Worm (Caenorhabditis elegans): ENCODE measurements around the gene psmd-9.

The psmd-9 gene

ce11 chrII:6901795-6902194 lies at the start of gene psmd-9:
psmd-9 (plus strand) TSS chrII:6902095.
- no peak for TF ChIP-seq dve-1 (tag; optimal IDR thresholded peaks at IDR 0.05; ENCODE audit: insufficient read depth)
- no peak for TF ChIP-seq T20F7.1 (GFP tag; optimal IDR thresholded peaks at IDR 0.05)
- TF ChIP-seq sdz-12 (GFP tag; optimal IDR thresholded peaks at IDR 0.05): no peak
- no peak for TF ChIP-seq Y75B8A.6 (GFP tag; IDR thresholded peaks at IDR 0.05)
- TF ChIP-seq pha-4 (GFP tag; IDR thresholded peaks at IDR 0.05): no peak
- TF ChIP-seq pha-4 (tag; optimal IDR thresholded peaks at IDR 0.05): no peak
- no peak for TF ChIP-seq F49E8.2 (tag; optimal IDR thresholded peaks at IDR 0.05; ENCODE audit: borderline replicate concordance)
- no peak for TF ChIP-seq ceh-82 (tag; optimal IDR thresholded peaks at IDR 0.05)
- no peak for TF ChIP-seq ceh-32 (tag; optimal IDR thresholded peaks at IDR 0.05; ENCODE audit: poor library complexity)
- TF ChIP-seq aha-1 (tag): no peak
- no peak for TF ChIP-seq lin-39 (tag; optimal IDR thresholded peaks at IDR 0.05)
- TF ChIP-seq rbr-2 (tag; optimal IDR thresholded peaks at IDR 0.05): no peak

- TF ChIP-seq mxl-3 (GFP tag; optimal IDR thresholded peaks at IDR 0.05) (peak; percentile 64), php-3 (GFP tag; IDR thresholded peaks at IDR 0.05) (peak; percentile 60), duxl-1 (tag; optimal IDR thresholded peaks at IDR 0.05; ENCODE audit: poor library complexity) (peak; percentile 70), nhr-48 (tag; optimal IDR thresholded peaks at IDR 0.05) (peak; percentile 66), nhr-42 (GFP tag; IDR thresholded peaks at IDR 0.05) (peak; percentile 75), lin-38 (GFP tag; IDR thresholded peaks at IDR 0.05) (peak; percentile 68), spr-1 (tag; optimal IDR thresholded peaks at IDR 0.05) (peak; percentile 62), attf-4 (tag; optimal IDR thresholded peaks at IDR 0.05) (no peak), fkh-10 (GFP tag; optimal IDR thresholded peaks at IDR 0.05) (peak; percentile 17), dpl-1 (GFP tag; optimal IDR thresholded peaks at IDR 0.05) (peak; percentile 18), unc-62 (GFP tag; optimal IDR thresholded peaks at IDR 0.05 in 1 of 2) (peak in 1 of 2 experiments; percentile 1), unc-62 (tag; optimal IDR thresholded peaks at IDR 0.05) (no peak), F10B5.3 (tag; optimal IDR thresholded peaks at IDR 0.05) (no peak), ceh-32 (tag; optimal IDR thresholded peaks at IDR 0.05; ENCODE audit: poor library complexity) (no peak), hlh-30 (tag; optimal IDR thresholded peaks at IDR 0.05; ENCODE audit: insufficient read depth) (peak; percentile 34), mdt-29 (GFP tag; IDR thresholded peaks at IDR 0.05) (peak; percentile 65; the same call in 1 of the 2 replicates), lsy-2 (tag; optimal IDR thresholded peaks at IDR 0.05) (peak; percentile 9 to 58), F37D6.2 (tag; optimal IDR thresholded peaks at IDR 0.05) (peak; percentile 39), tag-97 (GFP tag; IDR thresholded peaks at IDR 0.05) (no peak), tra-1 (GFP tag; IDR thresholded peaks at IDR 0.05) (peak; percentile 62; the same call in 1 of the 2 replicates), T20F7.1 (GFP tag; optimal IDR thresholded peaks at IDR 0.05) (no peak), Y5F2A.4 (GFP tag; optimal IDR thresholded peaks at IDR 0.05) (peak; percentile 14), gei-8 (GFP tag; optimal IDR thresholded peaks at IDR 0.05) (peak; percentile 74), F26F4.8 (GFP tag; conservative IDR thresholded peaks at IDR 0.05) (peak; percentile 56; the same call in 1 of the 2 replicates), mdl-1 (tag; optimal IDR thresholded peaks at IDR 0.05) (peak in 1 of 2 experiments; percentile 28), rbr-2 (tag; optimal IDR thresholded peaks at IDR 0.05) (peak; percentile 80), hmg-1.1 (GFP tag; IDR thresholded peaks at IDR 0.05) (peak; percentile 89), Y48G9A.11 (GFP tag; IDR thresholded peaks at IDR 0.05) (peak; percentile 67), nhr-10 (tag; optimal IDR thresholded peaks at IDR 0.05) (no peak), pha-4 (GFP tag; IDR thresholded peaks at IDR 0.05) (peak; percentile 69), pha-4 (tag; optimal IDR thresholded peaks at IDR 0.05) (no peak), lin-1 (GFP tag; IDR thresholded peaks at IDR 0.05) (no peak; the same call in 1 of the 2 replicates), Y105C5A.15 (GFP tag; IDR thresholded peaks at IDR 0.05) (peak; percentile 73), set-16 (GFP tag; IDR thresholded peaks at IDR 0.05) (peak; percentile 65), dmd-6 (GFP tag; IDR thresholded peaks at IDR 0.05) (peak; percentile 77), arid-1 (GFP tag; conservative IDR thresholded peaks at IDR 0.05) (peak; percentile 77), unc-39 (tag; optimal IDR thresholded peaks at IDR 0.05) (no peak), D1046.2 (GFP tag; IDR thresholded peaks at IDR 0.05) (peak; percentile 60; the same call in 1 of the 2 replicates), ceh-28 (tag; optimal IDR thresholded peaks at IDR 0.05) (no peak), mes-2 (tag; optimal IDR thresholded peaks at IDR 0.05; ENCODE audit: poor library complexity, severe bottlenecking) (peak; percentile 78), ces-1 (GFP tag; optimal IDR thresholded peaks at IDR 0.05) (no peak), dve-1 (tag; optimal IDR thresholded peaks at IDR 0.05; ENCODE audit: insufficient read depth) (peak; percentile 59)
These were observed 48.8 kb upstream of the psmd-9 start for ce11 chrII:6853059-6853466.

All from whole organism, L4 larva.